Fruit fly (Drosophila melanogaster) whole organism, adult: ENCODE data around the gene CG43131.

Experiments
- CG12768 ChIP-seq: fragments of 200-800 bp; sonication (Bioruptor generic); optimal IDR thresholded peaks from 2 replicates; lab custom pipeline; 2017; ENCODE audit warnings: missing biosample characterization, missing genetic modification characterization, mild to moderate bottlenecking, moderate library complexity, missing genetic modification reagents
- CG1620 ChIP-seq: fragments of 200-800 bp; sonication (Bioruptor generic); optimal IDR thresholded peaks from 2 replicates; lab custom pipeline; 2016; ENCODE audit warnings: missing biosample characterization, missing genetic modification characterization
- CG33017 ChIP-seq: fragments of 200-800 bp; sonication (Bioruptor generic); optimal IDR thresholded peaks from 2 replicates; lab custom pipeline; 2018; ENCODE audit warnings: missing biosample characterization, mild to moderate bottlenecking, missing genetic modification characterization, moderate library complexity
- Clk ChIP-seq: fragments of 200-800 bp; sonication (Bioruptor generic); optimal IDR thresholded peaks from 2 replicates; lab custom pipeline; 2017; ENCODE audit warnings: missing biosample characterization, missing genetic modification characterization
- Mnt ChIP-seq: fragments of 200-800 bp; sonication (Bioruptor generic); optimal IDR thresholded peaks from 2 replicates; lab custom pipeline; 2016; ENCODE audit warnings: missing biosample characterization, mild to moderate bottlenecking, missing genetic modification characterization
- cic ChIP-seq: fragments of 200-800 bp; sonication (Bioruptor generic); optimal IDR thresholded peaks from 2 replicates; lab custom pipeline; 2017; ENCODE audit warnings: missing biosample characterization, mild to moderate bottlenecking, missing genetic modification characterization, moderate library complexity
- kay ChIP-seq: fragments of 200-800 bp; sonication (Bioruptor generic); peaks from one replicate; lab custom pipeline; 2016; ENCODE audit warnings: missing biosample characterization, missing genetic modification characterization, borderline replicate concordance

DNA sequence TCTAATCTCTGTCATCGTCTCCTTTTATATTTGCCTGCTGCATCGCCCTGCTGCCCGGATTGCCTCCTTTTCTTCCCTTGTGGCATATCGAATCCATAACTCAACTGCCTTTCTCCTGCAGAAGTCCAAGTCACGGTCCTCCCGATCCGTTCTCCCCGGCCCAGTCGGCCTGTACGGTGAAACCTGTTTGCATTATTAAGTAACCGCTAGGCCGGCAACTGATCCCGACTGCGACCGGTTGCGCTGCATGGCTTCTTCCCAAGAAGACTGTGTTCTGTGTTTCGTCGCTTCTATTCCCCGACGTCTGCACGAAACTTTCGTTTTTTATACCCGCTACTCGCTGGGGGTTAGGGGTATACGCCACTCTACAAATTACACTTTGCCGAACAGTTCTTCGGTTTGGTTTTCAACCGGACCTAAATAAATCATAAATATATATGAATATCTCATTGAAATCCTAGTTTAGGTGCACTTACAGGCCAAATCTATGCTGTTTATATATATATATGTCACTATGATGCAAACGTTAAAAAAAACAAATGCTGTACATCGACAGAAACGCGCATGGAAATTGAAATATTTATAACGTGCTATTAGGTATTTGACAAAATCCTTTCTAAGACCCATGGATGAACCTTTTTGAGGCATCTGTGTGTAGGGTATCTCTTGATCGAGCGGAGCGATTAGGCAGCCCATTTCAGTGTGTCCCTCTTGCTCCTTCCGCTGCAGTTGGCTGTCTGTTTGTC, 19.3 kb downstream of the CG43131 start:
- no peak for TF ChIP-seq CG33017
- no peak for TF ChIP-seq CG12768 (GFP tag; lab: Kevin White, UChicago)
- no peak for TF ChIP-seq CG1620 (GFP tag; lab: Kevin White, UChicago)
- TF ChIP-seq kay = no peak
- TF ChIP-seq Clk (GFP tag; lab: Kevin White, UChicago) = no peak
- no peak for TF ChIP-seq cic
- TF ChIP-seq Mnt = no peak
